Worm (Caenorhabditis elegans) whole organism, mixed stage, embryonic: Measurements from ENCODE around the gene T22E5.1.

Source experiments
- elt-1 ChIP-seq: sonication (generic microtip); optimal IDR thresholded peaks from 2 replicates; lab custom pipeline; 2017; ENCODE audit warnings: missing genetic modification characterization, mild to moderate bottlenecking, missing compliant biosample characterization, antibody characterized with exemption, moderate library complexity, borderline replicate concordance; ENCODE audit not compliant: insufficient read depth
- elt-3 ChIP-seq: fragments of 150-350 bp; optimal IDR thresholded peaks from 2 replicates; lab custom pipeline; 2014; ENCODE audit warnings: missing biosample characterization, missing genetic modification characterization
- lin-32 ChIP-seq: fragments of 200-800 bp; sonication (Bioruptor generic); optimal IDR thresholded peaks from 2 replicates; lab custom pipeline; 2018; ENCODE audit warnings: mild to moderate bottlenecking, missing genetic modification characterization, missing compliant biosample characterization
- nhr-12 ChIP-seq: fragments of 150-350 bp; optimal IDR thresholded peaks from 2 replicates; lab custom pipeline; 2014; ENCODE audit warnings: missing biosample characterization, missing genetic modification characterization
- nhr-76 ChIP-seq: sonication (generic microtip); optimal IDR thresholded peaks from 2 replicates; lab custom pipeline; 2017; ENCODE audit warnings: missing biosample characterization, missing genetic modification characterization
- snpc-4 ChIP-seq: fragments of 150-350 bp; optimal IDR thresholded peaks from 2 replicates; lab custom pipeline; 2014; ENCODE audit warnings: missing biosample characterization, missing genetic modification characterization

- TF ChIP-seq lin-32 (GFP tag; lab: Kevin White, UChicago) = no peak
- TF ChIP-seq elt-3 = no peak
- TF ChIP-seq nhr-12 = no peak
- TF ChIP-seq nhr-76 = no peak
- no peak for TF ChIP-seq snpc-4 (tag; lab: Kevin White, UChicago)
- TF ChIP-seq elt-1 (tag; lab: Kevin White, UChicago) = no peak
These were observed 43.0 kb upstream of the T22E5.1 start, which contains the start of gene C03B1.2 for ce11 chrX:6369717-6370116.
